Fruit fly (Drosophila melanogaster): ENCODE measurements around the gene CG1368.

The CG1368 gene

dm6 chrX:14218045-14218483 is 43.5 kb downstream of the CG1368 start (continued):
- TF ChIP-seq hth (optimal IDR thresholded peaks at IDR 0.05) = no peak
- TF ChIP-seq fd96Cb (tag; optimal IDR thresholded peaks at IDR 0.05) = peak; percentile 89
- peak; percentile 28 for TF ChIP-seq Mad (GFP tag; optimal IDR thresholded peaks at IDR 0.05)
- peak; percentile 86 for TF ChIP-seq BtbVII (GFP tag; optimal IDR thresholded peaks at IDR 0.05)
- no peak for TF ChIP-seq zen2 (GFP tag; IDR thresholded peaks at IDR 0.05; ENCODE audit: partially characterized antibody)
- TF ChIP-seq Lhr (GFP tag; optimal IDR thresholded peaks at IDR 0.05) = peak; percentile 69
- peak; percentile 79 for TF ChIP-seq kay (GFP tag; optimal IDR thresholded peaks at IDR 0.05)
- TF ChIP-seq sr (GFP tag; IDR thresholded peaks at IDR 0.05) = no peak
- peak; percentile 44 for TF ChIP-seq CG13624 (GFP tag; optimal IDR thresholded peaks at IDR 0.05)
- TF ChIP-seq CG17568 (GFP tag; optimal IDR thresholded peaks at IDR 0.05) = peak; percentile 69
- TF ChIP-seq CG2889 (GFP tag; IDR thresholded peaks at IDR 0.05) = peak; percentile 80
- TF ChIP-seq CG4617 (GFP tag; optimal IDR thresholded peaks at IDR 0.05; ENCODE audit: borderline replicate concordance) = peak; percentile 66
- TF ChIP-seq CG12155 (GFP tag; optimal IDR thresholded peaks at IDR 0.05) = peak; percentile 88
- peak; percentile 40 for TF ChIP-seq CG8089 (GFP tag; optimal IDR thresholded peaks at IDR 0.05)
- peak; percentile 79 for TF ChIP-seq CG14050 (GFP tag; IDR thresholded peaks at IDR 0.05)
- TF ChIP-seq CG2120 (GFP tag; optimal IDR thresholded peaks at IDR 0.05) = peak; percentile 88
- TF ChIP-seq CG11247 (GFP tag; IDR thresholded peaks at IDR 0.05) = peak; percentile 79
- peak; percentile 85 for TF ChIP-seq CG32772 (GFP tag; IDR thresholded peaks at IDR 0.05)
- TF ChIP-seq hkb (optimal IDR thresholded peaks at IDR 0.05) = no peak
- TF ChIP-seq hkb (GFP tag; IDR thresholded peaks at IDR 0.05) = peak; percentile 93
- peak; percentile 60; the same call in 1 of the 2 replicates for TF ChIP-seq dimm (GFP tag; IDR thresholded peaks at IDR 0.05)
- peak; percentile 61 for TF ChIP-seq E2f2 (GFP tag; IDR thresholded peaks at IDR 0.05)
- TF ChIP-seq Myb (GFP tag; optimal IDR thresholded peaks at IDR 0.05) = peak; percentile 48
- TF ChIP-seq Hmr (GFP tag; optimal IDR thresholded peaks at IDR 0.05) = peak; percentile 92
- peak; percentile 71 for TF ChIP-seq Max (GFP tag; optimal IDR thresholded peaks at IDR 0.05)
- peak; percentile 28 for TF ChIP-seq CG10565 (GFP tag; optimal IDR thresholded peaks at IDR 0.05)
- TF ChIP-seq Nf-YB (GFP tag; optimal IDR thresholded peaks at IDR 0.05) = peak; percentile 72
- TF ChIP-seq fd64A (GFP tag; optimal IDR thresholded peaks at IDR 0.05) = no peak
- peak; percentile 74 for TF ChIP-seq gsb (GFP tag; IDR thresholded peaks at IDR 0.05)
- peak; percentile 81 for TF ChIP-seq CG13775 (GFP tag; optimal IDR thresholded peaks at IDR 0.05)
- no peak for TF ChIP-seq CG11398 (GFP tag; optimal IDR thresholded peaks at IDR 0.05)
- peak; percentile 26 for TF ChIP-seq Sry-δ (GFP tag; optimal IDR thresholded peaks at IDR 0.05)
- TF ChIP-seq CG7987 (GFP tag; optimal IDR thresholded peaks at IDR 0.05) = peak; percentile 27
- TF ChIP-seq CG3407 (GFP tag; optimal IDR thresholded peaks at IDR 0.05) = peak; percentile 80
- TF ChIP-seq Neu2 (GFP tag; optimal IDR thresholded peaks at IDR 0.05; ENCODE audit: borderline replicate concordance) = no peak
- TF ChIP-seq CG5245 (GFP tag; optimal IDR thresholded peaks at IDR 0.05) = peak; percentile 79
- TF ChIP-seq Atf-2 (GFP tag; optimal IDR thresholded peaks at IDR 0.05) = peak; percentile 52
- peak; percentile 94 for TF ChIP-seq vvl (GFP tag; IDR thresholded peaks at IDR 0.05)
- peak; percentile 69 for TF ChIP-seq CG12219 (GFP tag; optimal IDR thresholded peaks at IDR 0.05)
- TF ChIP-seq ash1 (GFP tag; optimal IDR thresholded peaks at IDR 0.05) = no peak
- peak; percentile 64 for TF ChIP-seq CG6272 (GFP tag; IDR thresholded peaks at IDR 0.05)
- TF ChIP-seq vfl (GFP tag; optimal IDR thresholded peaks at IDR 0.05) = peak; percentile 66
- peak; percentile 55 for TF ChIP-seq cato (GFP tag; optimal IDR thresholded peaks at IDR 0.05; ENCODE audit: borderline replicate concordance)
- TF ChIP-seq emc (GFP tag; optimal IDR thresholded peaks at IDR 0.05) = peak; percentile 57
- no peak for TF ChIP-seq inv (GFP tag; IDR thresholded peaks at IDR 0.05; ENCODE audit: partially characterized antibody)
- peak; percentile 37 for TF ChIP-seq CG13894 (tag; optimal IDR thresholded peaks at IDR 0.05)
- TF ChIP-seq pho (GFP tag; optimal IDR thresholded peaks at IDR 0.05) = peak; percentile 45
- TF ChIP-seq CG12104 (GFP tag; optimal IDR thresholded peaks at IDR 0.05) = peak; percentile 81
- TF ChIP-seq CG8388 (GFP tag; optimal IDR thresholded peaks at IDR 0.05) = peak; percentile 89
- peak; percentile 87 for TF ChIP-seq ATbp (GFP tag; optimal IDR thresholded peaks at IDR 0.05)
- TF ChIP-seq CG7839 (tag; optimal IDR thresholded peaks at IDR 0.05) = peak; percentile 92
- no peak for TF ChIP-seq br (optimal IDR thresholded peaks at IDR 0.05)

All from whole organism, embryonic.